Fruit fly (Drosophila melanogaster) whole organism, prepupa: ENCODE data around the gene Dci.

Source experiments
- CG11762 ChIP-seq: fragments of 200-800 bp; sonication (Bioruptor generic); optimal IDR thresholded peaks from 3 replicates; lab custom pipeline; 2016; ENCODE audit warnings: missing biosample characterization, missing genetic modification characterization; ENCODE audit not compliant: insufficient read depth
- CG11902 ChIP-seq: fragments of 200-800 bp; sonication (Bioruptor generic); optimal IDR thresholded peaks from 3 replicates; lab custom pipeline; 2016; ENCODE audit warnings: missing biosample characterization, missing genetic modification characterization
- CG15336 ChIP-seq: fragments of 200-800 bp; sonication (Bioruptor generic); IDR thresholded peaks from 2 replicates; pipeline ENCODE4 v1.3.6; 2022; ENCODE audit warnings: missing biosample characterization, missing genetic modification characterization
- CG16779 ChIP-seq: fragments of 200-800 bp; sonication (Bioruptor generic); optimal IDR thresholded peaks from 3 replicates; lab custom pipeline; 2017; ENCODE audit warnings: missing biosample characterization, mild to moderate bottlenecking, missing genetic modification characterization
- CG3032 ChIP-seq: fragments of 200-800 bp; optimal IDR thresholded peaks from 2 replicates; lab custom pipeline; 2019; ENCODE audit warnings: missing biosample characterization, mild to moderate bottlenecking, missing genetic modification characterization, moderate library complexity
- CG31627 ChIP-seq: fragments of 200-800 bp; sonication (Bioruptor generic); optimal IDR thresholded peaks from 3 replicates; lab custom pipeline; 2016; ENCODE audit warnings: missing biosample characterization, missing genetic modification characterization
- CG34406 ChIP-seq: fragments of 200-800 bp; sonication (Bioruptor generic); optimal IDR thresholded peaks from 3 replicates; lab custom pipeline; 2016; ENCODE audit warnings: missing biosample characterization, missing genetic modification characterization
- CG3919 ChIP-seq: fragments of 200-800 bp; sonication (Bioruptor generic); optimal IDR thresholded peaks from 3 replicates; lab custom pipeline; 2016; ENCODE audit warnings: missing biosample characterization, missing genetic modification characterization
- CG4318 ChIP-seq: fragments of 200-800 bp; sonication (Bioruptor generic); optimal IDR thresholded peaks from 3 replicates; lab custom pipeline; 2017; ENCODE audit warnings: missing biosample characterization, mild to moderate bottlenecking, missing genetic modification characterization
- CG6163 ChIP-seq: fragments of 200-800 bp; sonication (Bioruptor generic); IDR thresholded peaks from 3 replicates; pipeline ENCODE4 v1.3.6; 2022; ENCODE audit warnings: missing biosample characterization, missing genetic modification characterization
- CG6276 ChIP-seq: fragments of 200-800 bp; sonication (Bioruptor generic); optimal IDR thresholded peaks from 2 replicates; lab custom pipeline; 2017; ENCODE audit warnings: missing biosample characterization, mild to moderate bottlenecking, missing genetic modification characterization
- CG6792 ChIP-seq: fragments of 200-800 bp; sonication (Bioruptor generic); optimal IDR thresholded peaks from 3 replicates; lab custom pipeline; 2016; ENCODE audit warnings: missing biosample characterization, missing genetic modification characterization
- CG6808 ChIP-seq: fragments of 200-800 bp; sonication (Bioruptor generic); optimal IDR thresholded peaks from 3 replicates; lab custom pipeline; 2017; ENCODE audit warnings: missing biosample characterization, missing genetic modification characterization, mild to moderate bottlenecking, moderate library complexity, missing genetic modification reagents
- CG6854 ChIP-seq: fragments of 200-800 bp; sonication (Bioruptor generic); optimal IDR thresholded peaks from 2 replicates; lab custom pipeline; 2017; ENCODE audit warnings: missing biosample characterization, mild to moderate bottlenecking, missing genetic modification characterization
- CG8119 ChIP-seq: fragments of 200-800 bp; sonication (Bioruptor generic); IDR thresholded peaks from 3 replicates; pipeline ENCODE4 v1.3.6; 2022; ENCODE audit warnings: missing biosample characterization, missing genetic modification characterization
- CG8319 ChIP-seq: fragments of 200-800 bp; sonication (Bioruptor generic); optimal IDR thresholded peaks from 3 replicates; lab custom pipeline; 2016; ENCODE audit warnings: missing biosample characterization, missing genetic modification characterization
- CG8632 ChIP-seq: fragments of 200-800 bp; sonication (Bioruptor generic); optimal IDR thresholded peaks from 3 replicates; lab custom pipeline; 2016; ENCODE audit warnings: missing biosample characterization, missing genetic modification characterization
- CG9139 ChIP-seq: fragments of 200-800 bp; sonication (Bioruptor generic); optimal IDR thresholded peaks from 3 replicates; lab custom pipeline; 2017; ENCODE audit warnings: missing biosample characterization, mild to moderate bottlenecking, missing genetic modification characterization
- Eip75B ChIP-seq: fragments of 200-800 bp; sonication (Bioruptor generic); optimal IDR thresholded peaks from 3 replicates; lab custom pipeline; 2016; ENCODE audit warnings: missing biosample characterization, missing genetic modification characterization
- Eip93F ChIP-seq: fragments of 200-800 bp; sonication (Bioruptor generic); optimal IDR thresholded peaks from 2 replicates; lab custom pipeline; 2016; ENCODE audit warnings: missing biosample characterization, mild to moderate bottlenecking, missing genetic modification characterization
- Ets96B ChIP-seq: fragments of 200-800 bp; optimal IDR thresholded peaks from 2 replicates; lab custom pipeline; 2019; ENCODE audit warnings: missing biosample characterization, mild to moderate bottlenecking, missing genetic modification characterization, moderate library complexity
- Hr38 ChIP-seq: sonication (Bioruptor generic); optimal IDR thresholded peaks from 2 replicates; lab custom pipeline; 2016; ENCODE audit warnings: missing biosample characterization, missing genetic modification characterization
- Hr39 ChIP-seq: fragments of 200-800 bp; sonication (Bioruptor generic); optimal IDR thresholded peaks from 2 replicates; lab custom pipeline; 2016; ENCODE audit warnings: missing biosample characterization, missing genetic modification characterization
- Hr4 ChIP-seq: fragments of 200-800 bp; sonication (Bioruptor generic); optimal IDR thresholded peaks from 3 replicates; lab custom pipeline; 2016; ENCODE audit warnings: missing biosample characterization, missing genetic modification characterization
- Lpt ChIP-seq: fragments of 200-800 bp; sonication (Bioruptor generic); optimal IDR thresholded peaks from 3 replicates; lab custom pipeline; 2016; ENCODE audit warnings: missing biosample characterization, missing genetic modification characterization
- Met ChIP-seq: fragments of 200-800 bp; sonication (Bioruptor generic); optimal IDR thresholded peaks from 3 replicates; lab custom pipeline; 2016; ENCODE audit warnings: missing biosample characterization, missing genetic modification characterization
- Smox ChIP-seq: fragments of 200-800 bp; sonication (Bioruptor generic); optimal IDR thresholded peaks from 3 replicates; lab custom pipeline; 2016; ENCODE audit warnings: missing biosample characterization, missing genetic modification characterization
- Sox102F ChIP-seq: fragments of 200-800 bp; sonication (Bioruptor generic); optimal IDR thresholded peaks from 2 replicates; lab custom pipeline; 2016; ENCODE audit warnings: missing biosample characterization, mild to moderate bottlenecking, missing genetic modification characterization
- Sox15 ChIP-seq: fragments of 200-800 bp; sonication (Bioruptor generic); optimal IDR thresholded peaks from 3 replicates; lab custom pipeline; 2016; ENCODE audit warnings: missing biosample characterization, missing genetic modification characterization
- achi ChIP-seq: fragments of 200-800 bp; sonication (Bioruptor generic); optimal IDR thresholded peaks from 3 replicates; lab custom pipeline; 2016; ENCODE audit warnings: missing biosample characterization, missing genetic modification characterization
- acj6 ChIP-seq: fragments of 200-800 bp; sonication (Bioruptor generic); optimal IDR thresholded peaks from 3 replicates; lab custom pipeline; 2016; ENCODE audit warnings: missing biosample characterization, missing genetic modification characterization
- cyc ChIP-seq: fragments of 200-800 bp; sonication (Bioruptor generic); optimal IDR thresholded peaks from 3 replicates; lab custom pipeline; 2016; ENCODE audit warnings: missing biosample characterization, missing genetic modification characterization
- dac ChIP-seq: fragments of 200-800 bp; sonication (Bioruptor generic); optimal IDR thresholded peaks from 2 replicates; lab custom pipeline; 2017; ENCODE audit warnings: missing biosample characterization, mild to moderate bottlenecking, missing genetic modification characterization
- dsx ChIP-seq: fragments of 200-800 bp; optimal IDR thresholded peaks from 3 replicates; lab custom pipeline; 2019; ENCODE audit warnings: missing biosample characterization, mild to moderate bottlenecking, missing genetic modification characterization, moderate library complexity; ENCODE audit not compliant: poor library complexity, severe bottlenecking
- esn ChIP-seq: fragments of 200-800 bp; sonication (Bioruptor generic); optimal IDR thresholded peaks from 2 replicates; lab custom pipeline; 2016; ENCODE audit warnings: missing biosample characterization, mild to moderate bottlenecking, missing genetic modification characterization, moderate library complexity
- fd59A ChIP-seq: fragments of 200-800 bp; sonication (Bioruptor generic); optimal IDR thresholded peaks from 2 replicates; lab custom pipeline; 2017; ENCODE audit warnings: missing biosample characterization, mild to moderate bottlenecking, missing genetic modification characterization, missing genetic modification reagents
- fd85E ChIP-seq: fragments of 200-800 bp; sonication (Bioruptor generic); optimal IDR thresholded peaks from 3 replicates; lab custom pipeline; 2016; ENCODE audit warnings: missing biosample characterization, missing genetic modification characterization
- fkh ChIP-seq: fragments of 200-800 bp; sonication (Bioruptor generic); optimal IDR thresholded peaks from 3 replicates; lab custom pipeline; 2017; ENCODE audit warnings: missing biosample characterization, mild to moderate bottlenecking, missing genetic modification characterization, moderate library complexity
- lz ChIP-seq: fragments of 200-800 bp; sonication (Bioruptor generic); optimal IDR thresholded peaks from 3 replicates; lab custom pipeline; 2016; ENCODE audit warnings: missing biosample characterization, missing genetic modification characterization
- net ChIP-seq: fragments of 200-800 bp; sonication (Bioruptor generic); optimal IDR thresholded peaks from 3 replicates; lab custom pipeline; 2016; ENCODE audit warnings: missing biosample characterization, missing genetic modification characterization
- pdm3 ChIP-seq: fragments of 200-800 bp; sonication (Bioruptor generic); optimal IDR thresholded peaks from 3 replicates; lab custom pipeline; 2016; ENCODE audit warnings: missing biosample characterization, missing genetic modification characterization
- salr ChIP-seq, 2 experiments: fragments of 200-800 bp; sonication (Bioruptor generic); optimal IDR thresholded peaks; 3 replicates each; lab custom pipeline; 2016 to 2018; ENCODE audit warnings: missing biosample characterization in 2 of 2, missing genetic modification characterization in 2 of 2, mild to moderate bottlenecking in 1 of 2
- spab ChIP-seq: fragments of 200-800 bp; sonication (Bioruptor generic); optimal IDR thresholded peaks from 2 replicates; lab custom pipeline; 2017; ENCODE audit warnings: missing biosample characterization, mild to moderate bottlenecking, missing genetic modification characterization, missing genetic modification reagents
- ss ChIP-seq, 2 experiments: fragments of 200-800 bp; sonication (Bioruptor generic); optimal IDR thresholded peaks; 2 replicates in 1 of 2; 3 replicates in 1 of 2; lab custom pipeline; 2017 to 2018; ENCODE audit warnings: mild to moderate bottlenecking in 2 of 2, missing biosample characterization in 2 of 2, missing genetic modification characterization in 2 of 2, moderate library complexity in 1 of 2
- svp ChIP-seq: fragments of 200-800 bp; sonication (Bioruptor generic); peaks from one replicate; lab custom pipeline; 2016; ENCODE audit warnings: missing biosample characterization, missing genetic modification characterization
- topi ChIP-seq: fragments of 200-800 bp; sonication (Bioruptor generic); optimal IDR thresholded peaks from 3 replicates; lab custom pipeline; 2016; ENCODE audit warnings: missing biosample characterization, missing genetic modification characterization
- vri ChIP-seq: fragments of 200-800 bp; sonication (Bioruptor generic); optimal IDR thresholded peaks from 3 replicates; lab custom pipeline; 2016; ENCODE audit warnings: missing biosample characterization, mild to moderate bottlenecking, missing genetic modification characterization

Gene Dci

DNA sequence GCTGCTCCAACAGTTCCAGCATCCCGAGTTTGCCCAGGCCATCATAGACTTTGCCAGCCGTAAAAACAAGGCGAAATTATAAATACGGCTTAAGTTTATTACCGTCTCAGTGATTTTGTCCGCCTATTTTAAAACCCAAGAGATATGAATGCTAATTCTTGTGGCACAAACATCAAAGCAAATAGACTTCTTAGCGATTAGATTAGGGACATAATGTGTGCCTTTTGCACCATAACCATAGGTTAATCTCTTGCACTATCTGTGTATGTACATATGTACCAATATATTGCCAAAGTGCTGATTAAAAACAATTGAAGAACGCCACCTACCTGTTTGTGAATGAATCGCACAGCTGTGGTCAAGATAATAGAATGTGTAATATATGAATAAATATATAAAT, 1.1 kb downstream of the Dci start:
- no peak for TF ChIP-seq Smox (GFP tag; lab: Kevin White, UChicago)
- peak; percentile 3 for TF ChIP-seq svp (GFP tag; lab: Kevin White, UChicago)

DNA sequence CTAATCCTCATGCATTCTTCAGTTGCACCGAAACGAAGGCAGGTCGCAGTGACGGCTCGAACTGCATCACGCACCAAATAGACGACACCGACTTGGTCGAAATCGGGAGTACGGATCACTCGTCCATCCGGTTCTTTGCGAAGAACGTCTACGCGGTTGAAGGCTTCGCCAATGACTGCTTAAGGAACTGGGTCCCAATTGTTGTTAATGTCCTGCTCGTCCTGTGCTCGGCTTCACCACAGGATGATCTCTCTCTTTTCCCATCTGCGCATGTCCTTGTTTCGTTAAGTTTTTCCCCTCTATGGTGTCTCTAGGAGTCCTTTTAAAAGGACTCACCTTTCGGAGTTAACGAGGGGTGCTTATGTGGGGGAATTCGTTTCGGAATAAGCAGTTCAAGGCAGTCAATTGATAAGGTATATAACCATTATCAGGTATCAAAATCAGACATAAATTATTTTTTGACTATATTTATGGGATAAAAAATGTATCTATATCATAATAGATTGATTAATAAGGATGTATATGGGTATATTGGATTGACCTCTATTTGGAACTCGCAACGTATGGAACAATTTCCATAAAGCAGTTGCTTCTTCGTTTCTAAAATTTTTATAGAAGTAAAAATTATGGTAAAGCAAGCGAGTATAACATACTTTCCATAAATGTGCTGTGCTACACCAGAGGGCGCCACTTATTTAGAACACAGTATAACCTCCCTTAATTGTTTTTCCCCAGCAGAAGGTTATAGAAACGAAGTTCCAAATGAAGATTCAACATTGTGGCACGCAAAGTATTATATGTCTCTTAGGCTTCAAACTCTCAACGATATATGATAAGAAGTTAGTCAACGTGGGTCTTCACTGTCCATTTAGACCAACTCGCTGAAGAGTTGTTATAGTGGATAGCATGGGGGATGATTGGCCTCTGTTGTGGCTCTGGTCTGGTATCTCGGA, 6.2 kb downstream of the Dci start, which contains the start of gene dpr20:
TSS of gene dpr20 (minus strand) at position 186 of the 953 bp plus-strand sequence.
- no peak for TF ChIP-seq vri (GFP tag; lab: Kevin White, UChicago)
- TF ChIP-seq CG6792 (GFP tag; lab: Kevin White, UChicago) = peak; percentile 59
- TF ChIP-seq Hr39 (GFP tag; lab: Kevin White, UChicago) = peak; percentile 72
- TF ChIP-seq CG8119 (GFP tag; lab: Robert Waterston, UW) = peak; percentile 76
- peak; percentile 64 for TF ChIP-seq CG31627 (GFP tag; lab: Kevin White, UChicago)
- peak; percentile 53 for TF ChIP-seq CG9139 (GFP tag; lab: Kevin White, UChicago)
- TF ChIP-seq Lpt (GFP tag; lab: Kevin White, UChicago) = peak; percentile 48
- TF ChIP-seq CG16779 (tag; lab: Kevin White, UChicago) = peak; percentile 32
- peak; percentile 50 for TF ChIP-seq fd59A (GFP tag; lab: Kevin White, UChicago)
- TF ChIP-seq CG15336 = peak; percentile 86
- TF ChIP-seq achi (GFP tag; lab: Kevin White, UChicago) = peak; percentile 78
- TF ChIP-seq CG11902 (GFP tag; lab: Kevin White, UChicago) = peak; percentile 52
- peak; percentile 65 for TF ChIP-seq CG6808 (GFP tag; lab: Kevin White, UChicago)
- peak; percentile 44 for TF ChIP-seq CG34406 (GFP tag; lab: Kevin White, UChicago)
- peak; percentile 58 for TF ChIP-seq Sox102F
- TF ChIP-seq fkh (GFP tag; lab: Kevin White, UChicago) = peak; percentile 8
- peak; percentile 76 for TF ChIP-seq pdm3 (GFP tag; lab: Kevin White, UChicago)
- TF ChIP-seq Sox15 = peak; percentile 33
- peak; percentile 38 to 55 for TF ChIP-seq salr (GFP tag; optimal IDR thresholded peaks at IDR 0.05; lab: Kevin White, UChicago)
- TF ChIP-seq CG6163 (GFP tag; lab: Robert Waterston, UW) = peak; percentile 91
- peak; percentile 66 for TF ChIP-seq esn (GFP tag; lab: Kevin White, UChicago)
- peak; percentile 14 for TF ChIP-seq fd85E (GFP tag; lab: Kevin White, UChicago)
- peak; percentile 75 for TF ChIP-seq topi (GFP tag; lab: Kevin White, UChicago)
- peak; percentile 68 for TF ChIP-seq spab (GFP tag; lab: Kevin White, UChicago)
- peak; percentile 69 for TF ChIP-seq acj6 (GFP tag; lab: Kevin White, UChicago)
- TF ChIP-seq net (GFP tag; lab: Kevin White, UChicago) = peak; percentile 71
- no peak for TF ChIP-seq Eip93F (GFP tag; lab: Kevin White, UChicago)
- TF ChIP-seq CG3919 (GFP tag; lab: Kevin White, UChicago) = peak; percentile 87
- peak; percentile 64 for TF ChIP-seq Eip75B (GFP tag; lab: Kevin White, UChicago)
- peak; percentile 79 for TF ChIP-seq cyc
- peak; percentile 65 for TF ChIP-seq Met
- peak; percentile 61 for TF ChIP-seq CG4318 (GFP tag; lab: Kevin White, UChicago)
- TF ChIP-seq Ets96B (tag; lab: Kevin White, UChicago) = peak; percentile 79
- TF ChIP-seq Hr38 = no peak
- TF ChIP-seq dac (GFP tag; lab: Kevin White, UChicago) = peak; percentile 69
- TF ChIP-seq CG8319 = peak; percentile 36
- peak; percentile 54 to 79 for TF ChIP-seq ss (GFP tag; optimal IDR thresholded peaks at IDR 0.05; lab: Kevin White, UChicago)
- peak; percentile 71 for TF ChIP-seq svp (GFP tag; lab: Kevin White, UChicago)
- TF ChIP-seq dsx (GFP tag; lab: Kevin White, UChicago) = peak; percentile 78
- TF ChIP-seq CG6854 (GFP tag; lab: Kevin White, UChicago) = no peak
- peak; percentile 76 for TF ChIP-seq CG3032
- TF ChIP-seq CG6276 (GFP tag; lab: Kevin White, UChicago) = peak; percentile 84
- peak; percentile 67 for TF ChIP-seq CG11762
- peak; percentile 30 for TF ChIP-seq CG8632 (GFP tag; lab: Kevin White, UChicago)
- peak; percentile 61 for TF ChIP-seq lz (GFP tag; lab: Kevin White, UChicago)
- peak; percentile 84 for TF ChIP-seq Hr4 (GFP tag; lab: Kevin White, UChicago)
- peak; percentile 51 for TF ChIP-seq Smox (GFP tag; lab: Kevin White, UChicago)
